Worm (Caenorhabditis elegans) whole organism, L4 larva: ENCODE data around the gene rga-3.

ENCODE experiments used
- ama-1 ChIP-seq: fragments of 150-350 bp; optimal IDR thresholded peaks from 2 replicates; lab custom pipeline; 2014; ENCODE audit warnings: inconsistent platforms, mixed read lengths
- dpl-1 ChIP-seq: fragments of 150-350 bp; optimal IDR thresholded peaks from 2 replicates; lab custom pipeline; 2014; ENCODE audit warnings: missing biosample characterization, missing genetic modification reagents, missing genetic modification characterization
- fkh-10 ChIP-seq: fragments of 150-350 bp; optimal IDR thresholded peaks from 2 replicates; lab custom pipeline; 2014; ENCODE audit warnings: missing biosample characterization, missing genetic modification reagents, missing genetic modification characterization
- lim-7 ChIP-seq: fragments of 200-800 bp; sonication (Bioruptor generic); IDR thresholded peaks from 2 replicates; pipeline ENCODE4 v1.3.6; 2022; ENCODE audit warnings: missing genetic modification characterization, missing compliant biosample characterization
- lin-15B ChIP-seq: fragments of 150-350 bp; sonication (generic microtip); optimal IDR thresholded peaks from 3 replicates; lab custom pipeline; 2014; ENCODE audit warnings: missing biosample characterization, missing genetic modification characterization
- lsy-2 ChIP-seq, 2 experiments: fragments of 150-350 bp in 1 of 2; sonication (generic microtip) in 1 of 2; optimal IDR thresholded peaks; 2 replicates each; lab custom pipeline; 2014 to 2017; ENCODE audit warnings: missing biosample characterization in 2 of 2, missing genetic modification characterization in 2 of 2
- mxl-2 ChIP-seq: fragments of 200-800 bp; sonication (Bioruptor generic); conservative IDR thresholded peaks from 2 replicates; pipeline ENCODE4 v1.3.6; 2022; ENCODE audit warnings: missing genetic modification reagents, missing genetic modification characterization, missing compliant biosample characterization
- nhr-25 ChIP-seq: sonication (generic microtip); optimal IDR thresholded peaks from 2 replicates; lab custom pipeline; 2017; ENCODE audit warnings: missing genetic modification characterization, mild to moderate bottlenecking, missing compliant biosample characterization, antibody characterized with exemption, moderate library complexity, borderline replicate concordance; ENCODE audit not compliant: insufficient read depth
- pha-4 ChIP-seq, 2 experiments: fragments of 150-350 bp in 1 of 2; fragments of 200-800 bp in 1 of 2; sonication (Bioruptor generic) in 1 of 2; IDR thresholded peaks in 1 of 2; optimal IDR thresholded peaks in 1 of 2; 2 replicates each; pipeline versions ENCODE4 v1.3.6 to Lab custom; 2014 to 2022; ENCODE audit warnings: missing genetic modification characterization in 2 of 2, missing genetic modification reagents in 2 of 2, missing biosample characterization in 1 of 2, missing compliant biosample characterization in 1 of 2
- snpc-4 ChIP-seq: fragments of 150-350 bp; optimal IDR thresholded peaks from 2 replicates; lab custom pipeline; 2014; ENCODE audit warnings: missing biosample characterization, missing genetic modification characterization
- zfp-2 ChIP-seq: sonication (generic microtip); optimal IDR thresholded peaks from 2 replicates; lab custom pipeline; 2016; ENCODE audit warnings: mild to moderate bottlenecking, missing genetic modification characterization, missing compliant biosample characterization

DNA sequence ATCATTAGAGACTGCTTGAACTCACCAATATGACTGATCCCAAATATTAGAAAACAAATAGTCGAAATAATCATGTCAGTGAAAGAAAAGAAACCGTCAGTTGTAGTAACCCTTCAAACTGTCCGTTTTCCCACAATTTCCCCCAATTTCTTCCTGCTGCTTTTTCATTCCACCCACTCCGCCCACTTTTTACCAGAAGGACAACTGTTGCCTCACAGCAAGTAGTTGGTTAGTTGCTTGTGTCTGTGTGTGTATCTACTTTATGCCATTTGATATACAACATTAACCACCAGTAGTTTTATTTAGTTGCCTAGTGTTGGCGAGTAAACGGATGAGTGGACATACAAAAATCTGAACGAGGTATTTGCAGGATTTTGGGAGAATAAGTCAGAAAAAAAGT, 1.2 kb upstream of the rga-3 start, which contains the start of gene K09H11.9:
- no peak for TF ChIP-seq mxl-2 (GFP tag; lab: Robert Waterston, UW)
- no peak for TF ChIP-seq nhr-25 (tag; lab: Kevin White, UChicago)
- TF ChIP-seq lim-7, result no peak
- TF ChIP-seq ama-1, result no peak
- TF ChIP-seq snpc-4 (tag; lab: Kevin White, UChicago), result no peak
- TF ChIP-seq dpl-1 (GFP tag; lab: Kevin White, UChicago), result no peak
- TF ChIP-seq fkh-10, result no peak
- TF ChIP-seq pha-4 (GFP tag; IDR thresholded peaks at IDR 0.05; lab: Robert Waterston, UW), result no peak
- TF ChIP-seq pha-4 (tag; optimal IDR thresholded peaks at IDR 0.05; lab: Kevin White, UChicago), result no peak
- no peak for TF ChIP-seq zfp-2
- no peak for TF ChIP-seq lin-15B
- TF ChIP-seq lsy-2 (tag; optimal IDR thresholded peaks at IDR 0.05; lab: Kevin White, UChicago), result no peak
